Worm (Caenorhabditis elegans): ENCODE data around the gene ztf-14.

ztf-14 gene

DNA sequence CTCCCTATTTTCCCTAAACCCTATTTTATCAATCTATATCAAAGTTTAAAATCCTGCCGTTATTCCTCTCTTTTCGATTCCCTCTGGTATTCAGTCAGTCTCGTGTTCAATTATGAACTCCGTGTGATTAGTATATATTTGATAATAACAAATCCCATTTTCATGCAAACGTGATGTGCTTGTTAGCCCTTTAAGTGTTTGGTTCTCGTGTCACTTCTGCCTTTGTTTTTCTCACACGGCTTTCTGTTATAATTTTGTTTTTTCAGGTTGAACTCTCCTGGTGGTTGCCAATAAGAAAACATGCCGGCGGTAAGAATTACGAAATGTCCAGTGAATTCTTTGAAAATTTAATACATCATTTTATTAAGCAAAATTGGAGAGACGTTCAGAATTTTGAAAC is 29.4 kb upstream of the ztf-14 start, which contains the start of gene M163.21:
Gene M163.21 (plus strand): TSS at position 301 of the 400 bp plus-strand sequence.
- TF ChIP-seq odd-2 (tag; optimal IDR thresholded peaks at IDR 0.05): no peak
- TF ChIP-seq unc-3 (GFP tag; conservative IDR thresholded peaks at IDR 0.05): no peak
- no peak for TF ChIP-seq unc-3 (tag; optimal IDR thresholded peaks at IDR 0.05)
- no peak for TF ChIP-seq pax-1 (tag; optimal IDR thresholded peaks at IDR 0.05)
- no peak for TF ChIP-seq nhr-11 (tag; optimal IDR thresholded peaks at IDR 0.05)
- TF ChIP-seq Y22D7AL.16 (tag; optimal IDR thresholded peaks at IDR 0.05): no peak
- no peak for TF ChIP-seq ceh-31 (tag; optimal IDR thresholded peaks at IDR 0.05)
- TF ChIP-seq K09A11.1 (tag; optimal IDR thresholded peaks at IDR 0.05; ENCODE audit: insufficient read depth): no peak
- no peak for TF ChIP-seq elt-2 (tag; optimal IDR thresholded peaks at IDR 0.05)
- TF ChIP-seq ceh-18 (tag; optimal IDR thresholded peaks at IDR 0.05): no peak
- TF ChIP-seq ets-4 (tag; optimal IDR thresholded peaks at IDR 0.05): no peak
- TF ChIP-seq tbx-2 (tag; optimal IDR thresholded peaks at IDR 0.05): no peak
- TF ChIP-seq ahr-1 (tag; optimal IDR thresholded peaks at IDR 0.05): no peak
- no peak for TF ChIP-seq ceh-9 (tag; optimal IDR thresholded peaks at IDR 0.05)

DNA sequence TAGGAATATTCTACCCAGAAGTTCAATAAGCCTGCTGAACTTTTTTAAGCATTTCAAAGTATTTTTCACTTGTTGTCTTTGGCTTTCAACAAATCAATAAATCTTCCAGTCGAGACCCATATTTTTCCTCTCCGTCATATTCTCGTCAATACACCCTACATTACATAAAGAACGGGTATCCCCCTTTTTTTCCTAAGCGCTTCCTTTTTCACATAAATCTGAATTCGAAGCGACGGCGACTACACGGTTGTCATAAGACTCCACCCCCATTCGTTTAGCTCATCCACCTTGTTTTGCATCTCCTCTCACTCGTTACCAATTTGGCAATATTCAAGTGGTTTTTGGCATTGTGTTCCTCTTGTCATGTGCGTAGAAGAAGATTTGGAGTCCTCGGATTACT is 26.6 kb upstream of the ztf-14 start, which contains the start of gene M163.9:
Gene M163.9 (plus strand): TSS at position 301 of the 400 bp plus-strand sequence.
- TF ChIP-seq ref-2 (tag; optimal IDR thresholded peaks at IDR 0.05): no peak
- TF ChIP-seq syd-9 (tag; optimal IDR thresholded peaks at IDR 0.05): no peak
- TF ChIP-seq pros-1 (tag; optimal IDR thresholded peaks at IDR 0.05): no peak
- TF ChIP-seq ceh-30 (tag; optimal IDR thresholded peaks at IDR 0.05): no peak
- TF ChIP-seq lin-11 (tag; optimal IDR thresholded peaks at IDR 0.05): no peak
- TF ChIP-seq ceh-24 (tag; optimal IDR thresholded peaks at IDR 0.05): no peak
- TF ChIP-seq hlh-6 (tag; optimal IDR thresholded peaks at IDR 0.05): no peak
- no peak for TF ChIP-seq ceh-14 (tag; optimal IDR thresholded peaks at IDR 0.05)
- no peak for TF ChIP-seq ceh-9 (tag; optimal IDR thresholded peaks at IDR 0.05)
- TF ChIP-seq fkh-10 (GFP tag; optimal IDR thresholded peaks at IDR 0.05): no peak
- TF ChIP-seq dmd-4 (tag; optimal IDR thresholded peaks at IDR 0.05; ENCODE audit: borderline replicate concordance): no peak
- TF ChIP-seq nfya-1 (tag; optimal IDR thresholded peaks at IDR 0.05): no peak
- TF ChIP-seq lim-6 (tag; optimal IDR thresholded peaks at IDR 0.05): no peak
- TF ChIP-seq odd-2 (tag; optimal IDR thresholded peaks at IDR 0.05): no peak
- no peak for TF ChIP-seq mec-3 (tag; optimal IDR thresholded peaks at IDR 0.05; ENCODE audit: borderline replicate concordance)
- no peak for TF ChIP-seq unc-86 (tag; optimal IDR thresholded peaks at IDR 0.05)
- TF ChIP-seq C08G9.2 (tag; optimal IDR thresholded peaks at IDR 0.05): no peak

ce11 chrX:14470687-14471086 is 25.2 kb upstream of the ztf-14 start, which contains the start of gene M163.10:
Gene M163.10, plus strand, starts transcription at chrX:14470987.
- TF ChIP-seq nhr-11 (tag; optimal IDR thresholded peaks at IDR 0.05) (no peak), ref-2 (tag; optimal IDR thresholded peaks at IDR 0.05) (no peak), elt-2 (tag; optimal IDR thresholded peaks at IDR 0.05) (no peak), ceh-45 (GFP tag; IDR thresholded peaks at IDR 0.05) (no peak), sox-2 (GFP tag; IDR thresholded peaks at IDR 0.05) (no peak), sox-4 (tag; optimal IDR thresholded peaks at IDR 0.05) (no peak), fax-1 (tag; optimal IDR thresholded peaks at IDR 0.05) (no peak), pat-9 (tag; optimal IDR thresholded peaks at IDR 0.05) (no peak), fkh-10 (GFP tag; optimal IDR thresholded peaks at IDR 0.05) (no peak), npax-4 (tag; optimal IDR thresholded peaks at IDR 0.05) (no peak), syd-9 (tag; optimal IDR thresholded peaks at IDR 0.05) (no peak), ztf-16 (tag; optimal IDR thresholded peaks at IDR 0.05) (no peak), ceh-30 (tag; optimal IDR thresholded peaks at IDR 0.05) (no peak), ceh-24 (tag; optimal IDR thresholded peaks at IDR 0.05) (no peak), pha-2 (tag; optimal IDR thresholded peaks at IDR 0.05) (no peak), che-1 (tag; optimal IDR thresholded peaks at IDR 0.05) (no peak), unc-3 (GFP tag; conservative IDR thresholded peaks at IDR 0.05) (no peak), unc-3 (tag; optimal IDR thresholded peaks at IDR 0.05) (no peak)

Data from whole organism, late embryonic.